Fruit fly (Drosophila melanogaster) whole organism, prepupa: ENCODE data around the gene CG32121.

ENCODE experiments used
- CG10631 ChIP-seq: fragments of 200-800 bp; sonication (Bioruptor generic); optimal IDR thresholded peaks from 2 replicates; lab custom pipeline; 2016; ENCODE audit warnings: missing biosample characterization, missing genetic modification characterization
- CG11762 ChIP-seq: fragments of 200-800 bp; sonication (Bioruptor generic); optimal IDR thresholded peaks from 3 replicates; lab custom pipeline; 2016; ENCODE audit warnings: missing biosample characterization, missing genetic modification characterization; ENCODE audit not compliant: insufficient read depth
- CG11902 ChIP-seq: fragments of 200-800 bp; sonication (Bioruptor generic); optimal IDR thresholded peaks from 3 replicates; lab custom pipeline; 2016; ENCODE audit warnings: missing biosample characterization, missing genetic modification characterization
- CG1621 ChIP-seq: fragments of 200-800 bp; sonication (Bioruptor generic); optimal IDR thresholded peaks from 3 replicates; lab custom pipeline; 2018; ENCODE audit warnings: missing biosample characterization, mild to moderate bottlenecking, missing genetic modification characterization
- CG3032 ChIP-seq: fragments of 200-800 bp; optimal IDR thresholded peaks from 2 replicates; lab custom pipeline; 2019; ENCODE audit warnings: missing biosample characterization, mild to moderate bottlenecking, missing genetic modification characterization, moderate library complexity
- CG31627 ChIP-seq: fragments of 200-800 bp; sonication (Bioruptor generic); optimal IDR thresholded peaks from 3 replicates; lab custom pipeline; 2016; ENCODE audit warnings: missing biosample characterization, missing genetic modification characterization
- CG32006 ChIP-seq: fragments of 200-800 bp; sonication (Bioruptor generic); optimal IDR thresholded peaks from 3 replicates; lab custom pipeline; 2017; ENCODE audit warnings: missing biosample characterization, mild to moderate bottlenecking, missing genetic modification characterization
- CG34406 ChIP-seq: fragments of 200-800 bp; sonication (Bioruptor generic); optimal IDR thresholded peaks from 3 replicates; lab custom pipeline; 2016; ENCODE audit warnings: missing biosample characterization, missing genetic modification characterization
- CG3919 ChIP-seq: fragments of 200-800 bp; sonication (Bioruptor generic); optimal IDR thresholded peaks from 3 replicates; lab custom pipeline; 2016; ENCODE audit warnings: missing biosample characterization, missing genetic modification characterization
- CG4318 ChIP-seq: fragments of 200-800 bp; sonication (Bioruptor generic); optimal IDR thresholded peaks from 3 replicates; lab custom pipeline; 2017; ENCODE audit warnings: missing biosample characterization, mild to moderate bottlenecking, missing genetic modification characterization
- CG6163 ChIP-seq: fragments of 200-800 bp; sonication (Bioruptor generic); IDR thresholded peaks from 3 replicates; pipeline ENCODE4 v1.3.6; 2022; ENCODE audit warnings: missing biosample characterization, missing genetic modification characterization
- CG6792 ChIP-seq: fragments of 200-800 bp; sonication (Bioruptor generic); optimal IDR thresholded peaks from 3 replicates; lab custom pipeline; 2016; ENCODE audit warnings: missing biosample characterization, missing genetic modification characterization
- CG6854 ChIP-seq: fragments of 200-800 bp; sonication (Bioruptor generic); optimal IDR thresholded peaks from 2 replicates; lab custom pipeline; 2017; ENCODE audit warnings: missing biosample characterization, mild to moderate bottlenecking, missing genetic modification characterization
- CG7368 ChIP-seq: fragments of 200-800 bp; sonication (Bioruptor generic); optimal IDR thresholded peaks from 3 replicates; lab custom pipeline; 2016; ENCODE audit warnings: missing biosample characterization, missing genetic modification characterization
- CG8119 ChIP-seq: fragments of 200-800 bp; sonication (Bioruptor generic); IDR thresholded peaks from 3 replicates; pipeline ENCODE4 v1.3.6; 2022; ENCODE audit warnings: missing biosample characterization, missing genetic modification characterization
- CG8632 ChIP-seq: fragments of 200-800 bp; sonication (Bioruptor generic); optimal IDR thresholded peaks from 3 replicates; lab custom pipeline; 2016; ENCODE audit warnings: missing biosample characterization, missing genetic modification characterization
- Eip78C ChIP-seq: fragments of 200-800 bp; sonication (Bioruptor generic); peaks from one replicate; lab custom pipeline; 2016; ENCODE audit warnings: missing biosample characterization, missing genetic modification characterization
- Eip93F ChIP-seq: fragments of 200-800 bp; sonication (Bioruptor generic); optimal IDR thresholded peaks from 2 replicates; lab custom pipeline; 2016; ENCODE audit warnings: missing biosample characterization, mild to moderate bottlenecking, missing genetic modification characterization
- Ets21C ChIP-seq: fragments of 200-800 bp; sonication (Bioruptor generic); optimal IDR thresholded peaks from 3 replicates; lab custom pipeline; 2016; ENCODE audit warnings: missing biosample characterization, missing genetic modification characterization
- Gug ChIP-seq: fragments of 200-800 bp; sonication (Bioruptor generic); IDR thresholded peaks from 2 replicates; pipeline ENCODE4 v1.3.6; 2022; ENCODE audit warnings: missing biosample characterization, missing genetic modification characterization
- Hr38 ChIP-seq: sonication (Bioruptor generic); optimal IDR thresholded peaks from 2 replicates; lab custom pipeline; 2016; ENCODE audit warnings: missing biosample characterization, missing genetic modification characterization
- Hr39 ChIP-seq: fragments of 200-800 bp; sonication (Bioruptor generic); optimal IDR thresholded peaks from 2 replicates; lab custom pipeline; 2016; ENCODE audit warnings: missing biosample characterization, missing genetic modification characterization
- Lpt ChIP-seq: fragments of 200-800 bp; sonication (Bioruptor generic); optimal IDR thresholded peaks from 3 replicates; lab custom pipeline; 2016; ENCODE audit warnings: missing biosample characterization, missing genetic modification characterization
- Met ChIP-seq: fragments of 200-800 bp; sonication (Bioruptor generic); optimal IDR thresholded peaks from 3 replicates; lab custom pipeline; 2016; ENCODE audit warnings: missing biosample characterization, missing genetic modification characterization
- OdsH ChIP-seq: fragments of 200-800 bp; sonication (Bioruptor generic); optimal IDR thresholded peaks from 3 replicates; lab custom pipeline; 2016; ENCODE audit warnings: missing biosample characterization, missing genetic modification characterization
- Smox ChIP-seq: fragments of 200-800 bp; sonication (Bioruptor generic); optimal IDR thresholded peaks from 3 replicates; lab custom pipeline; 2016; ENCODE audit warnings: missing biosample characterization, missing genetic modification characterization
- Sox14 ChIP-seq: fragments of 200-800 bp; sonication (Bioruptor generic); optimal IDR thresholded peaks from 3 replicates; lab custom pipeline; 2016; ENCODE audit warnings: missing biosample characterization, missing genetic modification characterization
- cyc ChIP-seq: fragments of 200-800 bp; sonication (Bioruptor generic); optimal IDR thresholded peaks from 3 replicates; lab custom pipeline; 2016; ENCODE audit warnings: missing biosample characterization, missing genetic modification characterization
- eg ChIP-seq: fragments of 200-800 bp; sonication (Bioruptor generic); IDR thresholded peaks from 3 replicates; pipeline ENCODE4 v1.3.6; 2022; ENCODE audit warnings: missing biosample characterization, missing genetic modification characterization
- esn ChIP-seq: fragments of 200-800 bp; sonication (Bioruptor generic); optimal IDR thresholded peaks from 2 replicates; lab custom pipeline; 2016; ENCODE audit warnings: missing biosample characterization, mild to moderate bottlenecking, missing genetic modification characterization, moderate library complexity
- fkh ChIP-seq: fragments of 200-800 bp; sonication (Bioruptor generic); optimal IDR thresholded peaks from 3 replicates; lab custom pipeline; 2017; ENCODE audit warnings: missing biosample characterization, mild to moderate bottlenecking, missing genetic modification characterization, moderate library complexity
- lz ChIP-seq: fragments of 200-800 bp; sonication (Bioruptor generic); optimal IDR thresholded peaks from 3 replicates; lab custom pipeline; 2016; ENCODE audit warnings: missing biosample characterization, missing genetic modification characterization
- net ChIP-seq: fragments of 200-800 bp; sonication (Bioruptor generic); optimal IDR thresholded peaks from 3 replicates; lab custom pipeline; 2016; ENCODE audit warnings: missing biosample characterization, missing genetic modification characterization
- pdm3 ChIP-seq: fragments of 200-800 bp; sonication (Bioruptor generic); optimal IDR thresholded peaks from 3 replicates; lab custom pipeline; 2016; ENCODE audit warnings: missing biosample characterization, missing genetic modification characterization
- ss ChIP-seq, 2 experiments: fragments of 200-800 bp; sonication (Bioruptor generic); optimal IDR thresholded peaks; 2 replicates in 1 of 2; 3 replicates in 1 of 2; lab custom pipeline; 2017 to 2018; ENCODE audit warnings: mild to moderate bottlenecking in 2 of 2, missing biosample characterization in 2 of 2, missing genetic modification characterization in 2 of 2, moderate library complexity in 1 of 2
- svp ChIP-seq: fragments of 200-800 bp; sonication (Bioruptor generic); peaks from one replicate; lab custom pipeline; 2016; ENCODE audit warnings: missing biosample characterization, missing genetic modification characterization

The CG32121 gene

DNA sequence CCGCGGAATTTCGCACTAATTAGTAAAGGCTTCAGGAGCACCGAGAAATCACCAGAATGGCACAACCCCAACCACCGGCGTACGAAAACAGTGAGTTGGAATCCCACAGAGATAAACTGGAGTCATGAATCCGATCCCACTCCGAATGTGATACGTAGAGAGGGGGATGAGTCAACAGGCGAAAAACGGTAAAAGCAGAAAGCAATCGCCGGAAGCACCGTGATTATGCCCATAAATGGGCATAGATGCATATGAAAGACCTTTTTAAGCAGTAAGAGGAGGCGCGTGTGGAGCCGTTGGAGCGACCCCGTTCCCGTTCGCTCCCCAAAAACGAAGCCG is 9.3 kb downstream of the CG32121 start:
- no peak for TF ChIP-seq OdsH (GFP tag; lab: Kevin White, UChicago)
- no peak for TF ChIP-seq fkh (GFP tag; lab: Kevin White, UChicago)
- no peak for TF ChIP-seq CG3919 (GFP tag; lab: Kevin White, UChicago)
- no peak for TF ChIP-seq Gug (GFP tag; lab: Robert Waterston, UW)
- peak; percentile 43 for TF ChIP-seq CG1621 (tag; lab: Kevin White, UChicago)
- TF ChIP-seq svp (GFP tag; lab: Kevin White, UChicago) = peak; percentile 42
- no peak for TF ChIP-seq cyc (GFP tag; lab: Kevin White, UChicago)
- TF ChIP-seq, all 60 proteins: peak for 2

dm6 chr3L:13412200-13412885 is 9.8 kb downstream of the CG32121 start, which contains the start of the genes CG10222 and flr:
Gene CG10222, minus strand, starts transcription at chr3L:13412453.
Gene flr, plus strand, starts transcription at chr3L:13412843.
- TF ChIP-seq svp (GFP tag; lab: Kevin White, UChicago) (peak; percentile 41), CG8632 (GFP tag; lab: Kevin White, UChicago) (no peak), lz (peak; percentile 22), eg (GFP tag; lab: Robert Waterston, UW) (0 out of 3 replicates have a peak, but pooled peaks have one; percentile 15), Smox (GFP tag; lab: Kevin White, UChicago) (no peak), CG8119 (GFP tag; lab: Robert Waterston, UW) (no peak), Eip78C (GFP tag; lab: Kevin White, UChicago) (no peak), Sox14 (GFP tag; lab: Kevin White, UChicago) (peak; percentile 36), Hr39 (GFP tag; lab: Kevin White, UChicago) (peak; percentile 7), CG3032 (tag; lab: Kevin White, UChicago) (no peak), CG11902 (GFP tag; lab: Kevin White, UChicago) (no peak), CG3919 (GFP tag; lab: Kevin White, UChicago) (peak; percentile 24), Met (GFP tag; lab: Kevin White, UChicago) (peak; percentile 24), fkh (GFP tag; lab: Kevin White, UChicago) (no peak), OdsH (GFP tag; lab: Kevin White, UChicago) (no peak), pdm3 (GFP tag; lab: Kevin White, UChicago) (no peak), Lpt (GFP tag; lab: Kevin White, UChicago) (peak; percentile 26), CG34406 (GFP tag; lab: Kevin White, UChicago) (peak; percentile 24), CG7368 (peak; percentile 3), CG11762 (GFP tag; lab: Kevin White, UChicago) (peak; percentile 16), cyc (GFP tag; lab: Kevin White, UChicago) (peak; percentile 29)

dm6 chr3L:13410999-13411398 is 11.1 kb downstream of the CG32121 start:
- no peak for TF ChIP-seq CG6792 (GFP tag; lab: Kevin White, UChicago)
- peak; percentile 38 for TF ChIP-seq Hr39 (GFP tag; lab: Kevin White, UChicago)
- TF ChIP-seq CG4318 (GFP tag; lab: Kevin White, UChicago) = no peak
- no peak for TF ChIP-seq CG3919 (GFP tag; lab: Kevin White, UChicago)
- peak; percentile 53 for TF ChIP-seq CG31627 (GFP tag; lab: Kevin White, UChicago)
- TF ChIP-seq CG6163 = no peak
- peak; percentile 100 for TF ChIP-seq CG1621 (tag; lab: Kevin White, UChicago)
- TF ChIP-seq Met (GFP tag; lab: Kevin White, UChicago) = peak; percentile 5
- TF ChIP-seq Ets21C (GFP tag; lab: Kevin White, UChicago) = no peak
- TF ChIP-seq CG11902 (GFP tag; lab: Kevin White, UChicago) = no peak
- no peak for TF ChIP-seq ss (GFP tag; optimal IDR thresholded peaks at IDR 0.05; lab: Kevin White, UChicago)
- TF ChIP-seq CG10631 (GFP tag; lab: Kevin White, UChicago) = peak; percentile 15
- TF ChIP-seq Eip93F (GFP tag; lab: Kevin White, UChicago) = no peak
- no peak for TF ChIP-seq CG3032 (tag; lab: Kevin White, UChicago)
- peak; percentile 26 for TF ChIP-seq lz
- no peak for TF ChIP-seq CG32006
- TF ChIP-seq CG6854 (GFP tag; lab: Kevin White, UChicago) = no peak
- peak; percentile 51 for TF ChIP-seq esn (GFP tag; lab: Kevin White, UChicago)
- no peak for TF ChIP-seq net
- no peak for TF ChIP-seq CG8119 (GFP tag; lab: Robert Waterston, UW)
- no peak for TF ChIP-seq Hr38 (GFP tag; lab: Kevin White, UChicago)
- peak; percentile 37 for TF ChIP-seq cyc (GFP tag; lab: Kevin White, UChicago)
- TF ChIP-seq CG7368 = no peak
- peak; percentile 17 for TF ChIP-seq Eip78C (GFP tag; lab: Kevin White, UChicago)
